Worm (Caenorhabditis elegans): ENCODE data around the gene F14H3.5.

- TF ChIP-seq med-1 (GFP tag; optimal IDR thresholded peaks at IDR 0.05; ENCODE audit: insufficient read depth) = no peak
- TF ChIP-seq T22C8.4 (GFP tag; IDR thresholded peaks at IDR 0.05) = no peak
- no peak for TF ChIP-seq flt-1 (GFP tag; IDR thresholded peaks at IDR 0.05)
- TF ChIP-seq ztf-29 (GFP tag; IDR thresholded peaks at IDR 0.05) = no peak
- TF ChIP-seq ztf-23 (GFP tag; IDR thresholded peaks at IDR 0.05) = no peak
These were observed 39.2 kb downstream of the F14H3.5 start, which contains the start of gene srx-43 for ce11 chrV:16017671-16018070.
